Worm (Caenorhabditis elegans) whole organism, late embryonic: ENCODE results near the gene C36A4.4.

ENCODE experiments used
- F13H6.1 ChIP-seq: sonication (generic microtip); optimal IDR thresholded peaks from 2 replicates; lab custom pipeline; 2016; ENCODE audit warnings: missing genetic modification characterization, missing compliant biosample characterization
- ceh-48 ChIP-seq: sonication (generic microtip); optimal IDR thresholded peaks from 2 replicates; lab custom pipeline; 2016; ENCODE audit warnings: missing genetic modification characterization, inconsistent platforms, missing compliant biosample characterization
- hlh-6 ChIP-seq: sonication (generic microtip); optimal IDR thresholded peaks from 2 replicates; lab custom pipeline; 2016; ENCODE audit warnings: missing genotype, missing genetic modification characterization, missing compliant biosample characterization
- lin-11 ChIP-seq: fragments of 200-800 bp; sonication (Bioruptor generic); optimal IDR thresholded peaks from 2 replicates; lab custom pipeline; 2018; ENCODE audit warnings: mild to moderate bottlenecking, missing genetic modification characterization, missing compliant biosample characterization
- pqm-1 ChIP-seq: sonication (generic microtip); optimal IDR thresholded peaks from 2 replicates; lab custom pipeline; 2016; ENCODE audit warnings: missing genetic modification characterization, missing compliant biosample characterization

DNA sequence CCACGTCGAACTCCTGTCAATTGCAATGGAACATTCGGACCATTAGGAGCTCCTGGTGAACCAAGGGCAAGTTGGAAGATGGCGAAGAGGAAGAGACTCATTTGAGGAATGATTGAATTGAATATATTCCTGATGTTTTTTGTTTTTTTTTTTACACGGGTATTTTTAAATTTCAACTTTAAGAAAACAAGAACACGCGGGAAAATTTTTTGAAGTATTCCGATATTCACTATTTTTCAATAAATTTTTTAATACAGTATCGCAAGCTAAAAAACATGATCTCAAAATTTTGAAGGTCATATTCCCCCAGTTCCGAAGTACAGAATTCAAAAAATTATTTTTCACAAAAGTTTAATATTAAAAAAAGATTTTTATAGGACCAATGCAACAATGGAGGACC, 14.3 kb downstream of the C36A4.4 start, which contains the start of gene cnnm-5:
- no peak for TF ChIP-seq ceh-48 (tag; lab: Kevin White, UChicago)
- no peak for TF ChIP-seq pqm-1 (tag; lab: Kevin White, UChicago)
- no peak for TF ChIP-seq F13H6.1
- TF ChIP-seq lin-11 (tag; lab: Kevin White, UChicago) = no peak
- no peak for TF ChIP-seq hlh-6
